Worm (Caenorhabditis elegans): ENCODE data around the gene gcy-3.

DNA sequence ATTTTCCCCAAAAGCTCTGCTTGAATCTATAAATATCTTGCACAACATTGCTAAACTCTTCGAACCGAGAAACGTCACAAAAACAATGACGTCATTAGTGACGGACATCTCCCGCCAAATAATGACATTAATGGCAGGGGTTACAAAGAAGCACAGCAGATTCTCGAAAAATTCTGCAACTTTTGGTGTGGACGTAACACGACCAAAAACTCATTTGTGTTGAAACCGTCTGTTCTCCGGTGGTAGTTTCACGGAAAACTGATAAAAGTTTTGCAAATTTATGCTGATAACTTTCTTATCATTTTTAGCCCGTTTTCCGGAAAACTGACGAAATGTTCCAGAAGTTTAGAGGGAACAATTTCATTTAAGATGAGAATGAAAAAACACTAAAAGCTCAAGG, 8.5 kb downstream of the gcy-3 start:
- TF ChIP-seq ZK546.5 (tag; optimal IDR thresholded peaks at IDR 0.05) (no peak), unc-39 (tag; optimal IDR thresholded peaks at IDR 0.05) (no peak), skn-1 (tag; optimal IDR thresholded peaks at IDR 0.05) (no peak), jun-1 (tag; optimal IDR thresholded peaks at IDR 0.05) (no peak), ceh-28 (tag; optimal IDR thresholded peaks at IDR 0.05) (no peak), lin-15B (tag; optimal IDR thresholded peaks at IDR 0.05) (no peak), nhr-237 (tag; optimal IDR thresholded peaks at IDR 0.05) (no peak)
